Fruit fly (Drosophila melanogaster): ENCODE data around the gene Tudor-SN.

dm6 chr3L:273291-273690 lies 9.1 kb upstream of the Tudor-SN start, which contains the start of gene CG32845:
- TF ChIP-seq CG33017 (tag; optimal IDR thresholded peaks at IDR 0.05), result no peak
- no peak for TF ChIP-seq CG11617 (GFP tag; optimal IDR thresholded peaks at IDR 0.05)
- no peak for TF ChIP-seq bab1 (GFP tag; optimal IDR thresholded peaks at IDR 0.05)
- TF ChIP-seq CG12768 (GFP tag; optimal IDR thresholded peaks at IDR 0.05), result no peak

Measured in whole organism, adult.